Worm (Caenorhabditis elegans) whole organism, young adult: ENCODE measurements around the gene C13C4.8.
A peak's percentile ranks its signal among the peaks of the same experiment; 100 is the strongest.

Experiments used
- B0035.1 ChIP-seq: sonication (generic microtip); optimal IDR thresholded peaks from 2 replicates; lab custom pipeline; 2016; ENCODE audit warnings: missing genetic modification characterization, mild to moderate bottlenecking, missing compliant biosample characterization, missing genotype, missing genetic modification reagents
- C06A6.2 ChIP-seq: fragments of 200-800 bp; sonication (Bioruptor generic); conservative IDR thresholded peaks from 2 replicates; pipeline ENCODE4 v1.3.6; 2022; ENCODE audit warnings: missing genetic modification characterization, missing compliant biosample characterization
- K11D2.4 ChIP-seq: fragments of 200-800 bp; sonication (Bioruptor generic); IDR thresholded peaks from 2 replicates; pipeline ENCODE4 v1.3.6; 2022; ENCODE audit warnings: missing genetic modification reagents, missing genetic modification characterization, missing compliant biosample characterization
- T07F8.4 ChIP-seq: sonication (generic microtip); optimal IDR thresholded peaks from 2 replicates; lab custom pipeline; 2016; ENCODE audit warnings: mild to moderate bottlenecking, missing genetic modification characterization, moderate library complexity, missing compliant biosample characterization
- Y53F4B.3 ChIP-seq: fragments of 200-800 bp; sonication (Bioruptor generic); IDR thresholded peaks from 2 replicates; pipeline ENCODE4 v1.3.6; 2022; ENCODE audit warnings: missing genetic modification reagents, missing genetic modification characterization, missing compliant biosample characterization
- Y53G8AR.9 ChIP-seq: fragments of 200-800 bp; sonication (Bioruptor generic); conservative IDR thresholded peaks from 2 replicates; pipeline ENCODE4 v1.3.6; 2022; ENCODE audit warnings: missing genetic modification reagents, missing genetic modification characterization, missing compliant biosample characterization
- Y67H2A.10 ChIP-seq: fragments of 200-800 bp; sonication (Bioruptor generic); conservative IDR thresholded peaks from 2 replicates; pipeline ENCODE4 v1.3.6; 2022; ENCODE audit warnings: missing genetic modification reagents, missing genetic modification characterization, missing compliant biosample characterization
- ama-1 ChIP-seq, 3 experiments: fragments of 150-350 bp in 1 of 3; sonication (generic microtip) in 2 of 3; optimal IDR thresholded peaks; 2 replicates each; lab custom pipeline; 2014 to 2018; ENCODE audit warnings: missing biosample characterization in 2 of 3, missing genetic modification characterization in 2 of 3, missing genetic modification reagents in 2 of 3
- attf-3 ChIP-seq: fragments of 200-800 bp; sonication (Bioruptor generic); conservative IDR thresholded peaks from 2 replicates; pipeline ENCODE4 v1.3.6; 2022; ENCODE audit warnings: missing genetic modification reagents, missing genetic modification characterization, missing compliant biosample characterization
- attf-6 ChIP-seq: fragments of 200-800 bp; sonication (Bioruptor generic); IDR thresholded peaks from 2 replicates; pipeline ENCODE4 v1.3.6; 2022; ENCODE audit warnings: missing genetic modification reagents, missing genetic modification characterization, missing compliant biosample characterization
- bed-2 ChIP-seq: fragments of 200-800 bp; sonication (Bioruptor generic); IDR thresholded peaks from 2 replicates; pipeline ENCODE4 v1.3.6; 2022; ENCODE audit warnings: missing genetic modification reagents, missing genetic modification characterization, missing compliant biosample characterization
- ceh-100 ChIP-seq: fragments of 200-800 bp; sonication (Bioruptor generic); IDR thresholded peaks from 2 replicates; pipeline ENCODE4 v1.3.6; 2022; ENCODE audit warnings: missing genetic modification reagents, missing genetic modification characterization, missing compliant biosample characterization
- ceh-40 ChIP-seq: fragments of 200-800 bp; sonication (Bioruptor generic); IDR thresholded peaks from 2 replicates; pipeline ENCODE4 v1.3.6; 2022; ENCODE audit warnings: missing genetic modification characterization, missing compliant biosample characterization
- hmg-1.2 ChIP-seq: fragments of 200-800 bp; sonication (Bioruptor generic); IDR thresholded peaks from 2 replicates; pipeline ENCODE4 v1.3.6; 2022; ENCODE audit warnings: missing genetic modification reagents, missing genetic modification characterization, missing compliant biosample characterization
- hmg-20 ChIP-seq: fragments of 200-800 bp; sonication (Bioruptor generic); IDR thresholded peaks from 2 replicates; pipeline ENCODE4 v1.3.6; 2022; ENCODE audit warnings: missing genetic modification reagents, missing genetic modification characterization, missing compliant biosample characterization
- hsf-1 ChIP-seq: fragments of 200-800 bp; sonication (Bioruptor generic); IDR thresholded peaks from 2 replicates; pipeline ENCODE4 v1.3.6; 2022; ENCODE audit warnings: missing genetic modification reagents, missing genetic modification characterization, missing compliant biosample characterization
- lag-1 ChIP-seq: fragments of 200-800 bp; sonication (Bioruptor generic); IDR thresholded peaks from 2 replicates; pipeline ENCODE4 v1.3.6; 2022; ENCODE audit warnings: missing genetic modification reagents, missing genetic modification characterization, missing compliant biosample characterization
- nhr-27 ChIP-seq: fragments of 200-800 bp; sonication (Bioruptor generic); optimal IDR thresholded peaks from 2 replicates; lab custom pipeline; 2018; ENCODE audit warnings: mild to moderate bottlenecking, missing genetic modification characterization, moderate library complexity, missing compliant biosample characterization
- nhr-90 ChIP-seq: sonication (generic microtip); optimal IDR thresholded peaks from 2 replicates; lab custom pipeline; 2016; ENCODE audit warnings: missing genotype, mild to moderate bottlenecking, missing genetic modification characterization, missing compliant biosample characterization
- rcor-1 ChIP-seq: fragments of 200-800 bp; sonication (Bioruptor generic); IDR thresholded peaks from 2 replicates; pipeline ENCODE4 v1.3.6; 2022; ENCODE audit warnings: missing genetic modification reagents, missing genetic modification characterization, missing compliant biosample characterization
- snpc-1.3 ChIP-seq: sonication (generic microtip); optimal IDR thresholded peaks from 2 replicates; lab custom pipeline; 2017; ENCODE audit warnings: missing genetic modification characterization, mild to moderate bottlenecking, missing compliant biosample characterization, antibody characterized with exemption, moderate library complexity, missing genotype, missing genetic modification reagents; ENCODE audit not compliant: insufficient read depth
- sptf-2 ChIP-seq: fragments of 200-800 bp; sonication (Bioruptor generic); optimal IDR thresholded peaks from 2 replicates; lab custom pipeline; 2018; ENCODE audit warnings: mild to moderate bottlenecking, missing genetic modification characterization, missing compliant biosample characterization
- unc-62 ChIP-seq: fragments of 150-350 bp; optimal IDR thresholded peaks from 2 replicates; lab custom pipeline; 2014; ENCODE audit warnings: missing biosample characterization, missing genetic modification reagents, missing genetic modification characterization
- zfh-2 ChIP-seq: fragments of 200-800 bp; sonication (Bioruptor generic); conservative IDR thresholded peaks from 2 replicates; pipeline ENCODE4 v1.3.6; 2022; ENCODE audit warnings: missing genetic modification reagents, missing genetic modification characterization, missing compliant biosample characterization
- ztf-18 ChIP-seq: sonication (generic microtip); optimal IDR thresholded peaks from 2 replicates; lab custom pipeline; 2016; ENCODE audit warnings: missing genotype, mild to moderate bottlenecking, missing genetic modification characterization, missing compliant biosample characterization
- ztf-25 ChIP-seq: fragments of 200-800 bp; sonication (Bioruptor generic); IDR thresholded peaks from 2 replicates; pipeline ENCODE4 v1.3.6; 2022; ENCODE audit warnings: missing genetic modification reagents, missing genetic modification characterization, missing compliant biosample characterization
- ztf-26 ChIP-seq: sonication (generic microtip); optimal IDR thresholded peaks from 2 replicates; lab custom pipeline; 2017; ENCODE audit warnings: missing genetic modification characterization, missing compliant biosample characterization
- ztf-28 ChIP-seq: fragments of 200-800 bp; sonication (Bioruptor generic); IDR thresholded peaks from 2 replicates; pipeline ENCODE4 v1.3.6; 2022; ENCODE audit warnings: missing genetic modification reagents, missing genetic modification characterization, missing compliant biosample characterization
- ztf-3 ChIP-seq: fragments of 200-800 bp; sonication (Bioruptor generic); optimal IDR thresholded peaks from 2 replicates; lab custom pipeline; 2018; ENCODE audit warnings: mild to moderate bottlenecking, missing genetic modification characterization, missing compliant biosample characterization
- ztf-6 ChIP-seq: fragments of 200-800 bp; sonication (Bioruptor generic); IDR thresholded peaks from 2 replicates; pipeline ENCODE4 v1.3.6; 2022; ENCODE audit warnings: missing genetic modification reagents, missing genetic modification characterization, missing compliant biosample characterization

The C13C4.8 gene

DNA sequence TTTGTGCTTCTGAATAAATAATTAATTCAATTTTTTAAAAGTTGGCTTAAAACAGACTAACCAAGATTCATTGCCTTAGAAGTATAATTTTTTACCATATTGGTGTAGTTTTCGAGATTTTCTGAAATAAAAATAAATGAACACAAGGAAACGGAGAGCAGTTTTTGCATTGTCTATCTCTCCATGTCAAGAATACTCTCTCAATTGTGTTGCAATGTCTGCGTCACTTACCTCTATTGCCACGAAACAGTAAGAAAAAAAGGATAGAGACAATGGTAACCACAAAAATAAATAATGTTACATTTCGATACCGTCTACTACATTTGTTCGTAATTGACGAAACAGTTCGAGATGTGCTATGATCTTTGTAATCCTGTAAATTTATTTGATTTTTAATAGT lies 34.9 kb upstream of the C13C4.8 start, which contains the start of gene R07B7.10:
R07B7.10 (plus strand) TSS at position 285 of the 400 bp plus-strand sequence.
- TF ChIP-seq ztf-26 (tag; lab: Kevin White, UChicago) (no peak), hmg-1.2 (GFP tag; lab: Robert Waterston, UW) (peak; percentile 75; the same call in 1 of the 2 replicates)

DNA sequence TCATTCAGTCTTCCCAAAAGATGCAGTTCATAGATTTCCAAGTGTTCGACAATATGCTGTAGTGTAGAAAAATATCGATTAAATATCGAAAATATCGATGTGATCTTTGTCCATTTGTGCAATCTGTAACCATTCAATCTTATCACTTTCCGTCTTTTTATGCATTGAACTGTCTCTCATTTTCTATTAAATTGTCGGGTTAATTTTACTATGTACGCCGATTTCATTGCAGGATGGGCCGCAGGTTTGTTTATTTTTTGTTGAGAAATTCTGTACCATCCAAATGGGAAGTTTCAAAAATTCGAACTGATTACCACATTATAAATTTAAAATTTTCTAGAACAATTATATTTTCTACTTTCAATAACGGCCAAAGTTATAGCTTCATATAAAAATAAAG lies 33.6 kb upstream of the C13C4.8 start, which contains the start of gene R07B7.8:
R07B7.8 (minus strand) TSS at position 101 of the 400 bp plus-strand sequence.
- TF ChIP-seq C06A6.2 (GFP tag; lab: Robert Waterston, UW) (no peak), hsf-1 (GFP tag; lab: Robert Waterston, UW) (no peak), snpc-1.3 (no peak), attf-6 (GFP tag; lab: Robert Waterston, UW) (no peak), ceh-40 (GFP tag; lab: Robert Waterston, UW) (no peak), ceh-100 (GFP tag; lab: Robert Waterston, UW) (no peak), ama-1 (optimal IDR thresholded peaks at IDR 0.05; lab: Kevin White, UChicago) (no peak), ama-1 (GFP tag; optimal IDR thresholded peaks at IDR 0.05; lab: Kevin White, UChicago) (no peak), ztf-6 (GFP tag; lab: Robert Waterston, UW) (no peak), nhr-27 (tag; lab: Kevin White, UChicago) (no peak), hmg-1.2 (GFP tag; lab: Robert Waterston, UW) (no peak)
- TF ChIP-seq, all 124 proteins: peak for 0

ce11 chrV:12085867-12086634 lies 31.8 kb upstream of the C13C4.8 start:
- no peak for TF ChIP-seq nhr-90 (tag; lab: Kevin White, UChicago)
- TF ChIP-seq T07F8.4 (tag; lab: Kevin White, UChicago) = no peak
- no peak for TF ChIP-seq bed-2 (GFP tag; lab: Robert Waterston, UW)
- TF ChIP-seq B0035.1 (tag; lab: Kevin White, UChicago) = no peak
- no peak for TF ChIP-seq hsf-1 (GFP tag; lab: Robert Waterston, UW)
- TF ChIP-seq attf-3 (GFP tag; lab: Robert Waterston, UW) = no peak
- TF ChIP-seq ztf-28 (GFP tag; lab: Robert Waterston, UW) = no peak
- TF ChIP-seq lag-1 (GFP tag; lab: Robert Waterston, UW) = no peak
- TF ChIP-seq unc-62 (GFP tag; lab: Kevin White, UChicago) = no peak
- TF ChIP-seq Y53F4B.3 (GFP tag; lab: Robert Waterston, UW) = no peak
- no peak for TF ChIP-seq snpc-1.3

DNA sequence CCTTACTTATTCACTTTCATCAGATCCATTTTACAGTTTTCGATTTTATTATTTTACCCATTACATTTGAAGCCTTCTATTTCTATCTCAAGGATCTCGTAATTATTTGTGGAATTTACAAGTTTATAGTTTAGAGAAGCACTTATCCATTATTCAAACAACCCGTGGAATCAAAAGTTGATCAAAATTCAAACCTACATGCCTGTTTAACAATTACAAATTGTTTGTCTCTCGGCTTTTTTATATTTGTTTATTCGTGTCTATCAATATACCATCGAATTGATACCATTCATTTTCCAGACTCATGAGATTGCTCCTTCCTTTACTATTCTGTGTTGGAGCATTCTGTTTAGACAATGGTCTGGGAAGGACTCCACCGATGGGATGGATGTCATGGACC lies 30.9 kb upstream of the C13C4.8 start, which contains the start of gene gana-1:
gana-1 (plus strand) TSS at position 301 of the 400 bp plus-strand sequence.
- TF ChIP-seq ceh-100 (GFP tag; lab: Robert Waterston, UW) (no peak), K11D2.4 (no peak), Y53F4B.3 (GFP tag; lab: Robert Waterston, UW) (no peak), rcor-1 (GFP tag; lab: Robert Waterston, UW) (no peak), attf-6 (GFP tag; lab: Robert Waterston, UW) (no peak), hmg-20 (GFP tag; lab: Robert Waterston, UW) (no peak), zfh-2 (GFP tag; lab: Robert Waterston, UW) (no peak), ztf-25 (GFP tag; lab: Robert Waterston, UW) (no peak), bed-2 (GFP tag; lab: Robert Waterston, UW) (no peak), Y53G8AR.9 (GFP tag; lab: Robert Waterston, UW) (no peak), ztf-18 (tag; lab: Kevin White, UChicago) (no peak), ztf-3 (GFP tag; lab: Kevin White, UChicago) (no peak), Y67H2A.10 (no peak), sptf-2 (no peak)
